Fruit fly (Drosophila melanogaster) whole organism, embryonic: Measurements from ENCODE around the gene CG7551.
A peak's percentile ranks its signal among the peaks of the same experiment; 100 is the strongest.

Source experiments
- CG10209 ChIP-seq: fragments of 200-800 bp; sonication (Bioruptor generic); optimal IDR thresholded peaks from 3 replicates; lab custom pipeline; 2017; ENCODE audit warnings: missing biosample characterization, mild to moderate bottlenecking, missing genetic modification characterization, missing genetic modification reagents
- CG10462 ChIP-seq: fragments of 200-800 bp; sonication (Bioruptor generic); optimal IDR thresholded peaks from 2 replicates; lab custom pipeline; 2016; ENCODE audit warnings: missing biosample characterization, missing genetic modification characterization
- CG12236 ChIP-seq: fragments of 200-800 bp; sonication (Bioruptor generic); optimal IDR thresholded peaks from 2 replicates; lab custom pipeline; 2016; ENCODE audit warnings: missing biosample characterization, missing genetic modification characterization
- CG13296 ChIP-seq: fragments of 200-800 bp; sonication (Bioruptor generic); optimal IDR thresholded peaks from 3 replicates; lab custom pipeline; 2018; ENCODE audit warnings: missing biosample characterization, mild to moderate bottlenecking, missing genetic modification characterization
- CG14441 ChIP-seq: fragments of 200-800 bp; sonication (Bioruptor generic); IDR thresholded peaks from 2 replicates; pipeline ENCODE4 v1.3.6; 2022; ENCODE audit warnings: missing biosample characterization, missing genetic modification characterization
- CG14667 ChIP-seq: fragments of 200-800 bp; sonication (Bioruptor generic); IDR thresholded peaks from 2 replicates; pipeline ENCODE4 v1.3.6; 2022; ENCODE audit warnings: missing biosample characterization, missing genetic modification characterization
- CG15073 ChIP-seq: fragments of 200-800 bp; sonication (Bioruptor generic); optimal IDR thresholded peaks from 2 replicates; lab custom pipeline; 2016; ENCODE audit warnings: missing biosample characterization, missing genetic modification characterization
- CG15601 ChIP-seq: fragments of 200-800 bp; sonication (Bioruptor generic); optimal IDR thresholded peaks from 3 replicates; lab custom pipeline; 2019; ENCODE audit warnings: missing biosample characterization, mild to moderate bottlenecking, missing genetic modification characterization, moderate library complexity
- CG17328 ChIP-seq: fragments of 200-800 bp; sonication (Bioruptor generic); IDR thresholded peaks from 2 replicates; pipeline ENCODE4 v1.3.6; 2022; ENCODE audit warnings: missing biosample characterization, missing genetic modification characterization
- CG17359 ChIP-seq: fragments of 200-800 bp; sonication (Bioruptor generic); optimal IDR thresholded peaks from 3 replicates; lab custom pipeline; 2018; ENCODE audit warnings: missing biosample characterization, mild to moderate bottlenecking, missing genetic modification characterization, moderate library complexity
- CG17912 ChIP-seq: fragments of 200-800 bp; sonication (Bioruptor generic); optimal IDR thresholded peaks from 2 replicates; lab custom pipeline; 2018; ENCODE audit warnings: missing biosample characterization, mild to moderate bottlenecking, missing genetic modification characterization
- CG18011 ChIP-seq: fragments of 200-800 bp; sonication (Bioruptor generic); optimal IDR thresholded peaks from 2 replicates; lab custom pipeline; 2017; ENCODE audit warnings: missing biosample characterization, missing genetic modification characterization, mild to moderate bottlenecking, moderate library complexity, missing genotype
- CG2199 ChIP-seq: fragments of 200-800 bp; sonication (Bioruptor generic); IDR thresholded peaks from 3 replicates; pipeline ENCODE4 v1.3.6; 2022; ENCODE audit warnings: missing biosample characterization, missing genetic modification characterization
- CG3281 ChIP-seq: fragments of 200-800 bp; sonication (Bioruptor generic); optimal IDR thresholded peaks from 3 replicates; lab custom pipeline; 2017; ENCODE audit warnings: missing biosample characterization, mild to moderate bottlenecking, missing genetic modification characterization
- CG33557 ChIP-seq: fragments of 200-800 bp; sonication (Bioruptor generic); optimal IDR thresholded peaks from 2 replicates; lab custom pipeline; 2019; ENCODE audit warnings: missing biosample characterization, mild to moderate bottlenecking, missing genetic modification characterization, moderate library complexity
- CG4424 ChIP-seq: fragments of 200-800 bp; sonication (Bioruptor generic); optimal IDR thresholded peaks from 3 replicates; lab custom pipeline; 2016; ENCODE audit warnings: missing biosample characterization, missing genetic modification characterization
- CG6791 ChIP-seq: fragments of 200-800 bp; sonication (Bioruptor generic); IDR thresholded peaks from 3 replicates; pipeline ENCODE4 v1.3.6; 2022; ENCODE audit warnings: missing biosample characterization, missing genetic modification characterization; ENCODE audit not compliant: partially characterized antibody
- CG6813 ChIP-seq: fragments of 200-800 bp; sonication (Bioruptor generic); optimal IDR thresholded peaks from 2 replicates; lab custom pipeline; 2017; ENCODE audit warnings: missing biosample characterization, missing genetic modification characterization, mild to moderate bottlenecking, moderate library complexity, missing genetic modification reagents
- CG8281 ChIP-seq: fragments of 200-800 bp; sonication (Bioruptor generic); optimal IDR thresholded peaks from 2 replicates; lab custom pipeline; 2018; ENCODE audit warnings: missing biosample characterization, mild to moderate bottlenecking, missing genetic modification characterization, moderate library complexity
- CG8359 ChIP-seq: fragments of 200-800 bp; sonication (Bioruptor generic); optimal IDR thresholded peaks from 2 replicates; lab custom pipeline; 2017; ENCODE audit warnings: missing biosample characterization, mild to moderate bottlenecking, missing genetic modification characterization, borderline replicate concordance
- CG9609 ChIP-seq: fragments of 200-800 bp; sonication (Bioruptor generic); optimal IDR thresholded peaks from 3 replicates; lab custom pipeline; 2016; ENCODE audit warnings: missing biosample characterization, missing genetic modification characterization
- CG9727 ChIP-seq: fragments of 200-800 bp; sonication (Bioruptor generic); optimal IDR thresholded peaks from 3 replicates; lab custom pipeline; 2017; ENCODE audit warnings: missing biosample characterization, mild to moderate bottlenecking, missing genetic modification characterization
- CrebB ChIP-seq: fragments of 200-800 bp; sonication (Bioruptor generic); optimal IDR thresholded peaks from 3 replicates; lab custom pipeline; 2018; ENCODE audit warnings: missing biosample characterization, mild to moderate bottlenecking, missing genetic modification characterization
- Dek ChIP-seq: fragments of 200-800 bp; sonication (Bioruptor generic); optimal IDR thresholded peaks from 3 replicates; lab custom pipeline; 2019; ENCODE audit warnings: missing biosample characterization, mild to moderate bottlenecking, missing genetic modification characterization, moderate library complexity
- Eip74EF ChIP-seq, 2 experiments: fragments of 200-800 bp in 1 of 2; fragments of >200 bp in 1 of 2; sonication (Bioruptor generic) in 1 of 2; optimal IDR thresholded peaks; 2 replicates each; lab custom pipeline; 2017 to 2019; ENCODE audit warnings: missing biosample characterization in 2 of 2, missing genetic modification characterization in 2 of 2, mild to moderate bottlenecking in 1 of 2, moderate library complexity in 1 of 2
- Ets97D ChIP-seq: fragments of 200-800 bp; sonication (Bioruptor generic); optimal IDR thresholded peaks from 3 replicates; lab custom pipeline; 2016; ENCODE audit warnings: missing biosample characterization, missing genetic modification characterization
- HLH3B ChIP-seq: fragments of 200-800 bp; sonication (Bioruptor generic); IDR thresholded peaks from 2 replicates; pipeline ENCODE4 v1.3.6; 2022; ENCODE audit warnings: missing biosample characterization, missing genetic modification characterization
- HLHmδ ChIP-seq: fragments of 200-800 bp; sonication (Bioruptor generic); optimal IDR thresholded peaks from 2 replicates; lab custom pipeline; 2018; ENCODE audit warnings: missing biosample characterization, mild to moderate bottlenecking, missing genetic modification characterization, moderate library complexity
- Hand ChIP-seq: fragments of 200-800 bp; sonication (Bioruptor generic); optimal IDR thresholded peaks from 2 replicates; lab custom pipeline; 2017; ENCODE audit warnings: mild to moderate bottlenecking, missing biosample characterization, missing genetic modification reagents, missing genetic modification characterization
- Hr39 ChIP-seq: fragments of >200 bp; optimal IDR thresholded peaks from 2 replicates; lab custom pipeline; 2017
- Nf-YB ChIP-seq: fragments of 200-800 bp; sonication (Bioruptor generic); optimal IDR thresholded peaks from 3 replicates; lab custom pipeline; 2019; ENCODE audit warnings: missing biosample characterization, mild to moderate bottlenecking, missing genetic modification characterization, moderate library complexity
- ac ChIP-seq: fragments of 200-800 bp; sonication (Bioruptor generic); optimal IDR thresholded peaks from 3 replicates; lab custom pipeline; 2017; ENCODE audit warnings: missing biosample characterization, mild to moderate bottlenecking, missing genetic modification characterization
- croc ChIP-seq: fragments of 200-800 bp; sonication (Bioruptor generic); conservative IDR thresholded peaks from 3 replicates; pipeline ENCODE4 v1.3.6; 2022; ENCODE audit warnings: missing biosample characterization, missing genetic modification characterization
- crp ChIP-seq, 2 experiments: fragments of 200-800 bp; sonication (Bioruptor generic); optimal IDR thresholded peaks; 2 replicates in 1 of 2; 3 replicates in 1 of 2; lab custom pipeline; 2017; ENCODE audit warnings: missing biosample characterization in 2 of 2, missing genetic modification characterization in 2 of 2, mild to moderate bottlenecking in 1 of 2, moderate library complexity in 1 of 2
- dm ChIP-seq: fragments of 200-800 bp; sonication (Bioruptor generic); optimal IDR thresholded peaks from 3 replicates; lab custom pipeline; 2016; ENCODE audit warnings: missing biosample characterization, missing genetic modification characterization
- dmrt99B ChIP-seq: fragments of 200-800 bp; sonication (Bioruptor generic); optimal IDR thresholded peaks from 2 replicates; lab custom pipeline; 2018; ENCODE audit warnings: missing biosample characterization, mild to moderate bottlenecking, missing genetic modification characterization, moderate library complexity
- en ChIP-seq: fragments of 200-800 bp; sonication (Bioruptor generic); optimal IDR thresholded peaks from 2 replicates; lab custom pipeline; 2016; ENCODE audit warnings: missing biosample characterization, missing genetic modification characterization
- fd3F ChIP-seq: fragments of 200-800 bp; sonication (Bioruptor generic); optimal IDR thresholded peaks from 2 replicates; lab custom pipeline; 2018; ENCODE audit warnings: missing biosample characterization, mild to moderate bottlenecking, missing genetic modification characterization, moderate library complexity
- gce ChIP-seq: fragments of 200-800 bp; sonication (Bioruptor generic); IDR thresholded peaks from 3 replicates; pipeline ENCODE4 v1.3.6; 2022; ENCODE audit warnings: missing biosample characterization, missing genetic modification characterization
- ind ChIP-seq: fragments of 200-800 bp; sonication (Bioruptor generic); optimal IDR thresholded peaks from 3 replicates; lab custom pipeline; 2016; ENCODE audit warnings: missing biosample characterization, missing genetic modification characterization
- lmd ChIP-seq: fragments of 200-800 bp; sonication (Bioruptor generic); IDR thresholded peaks from 2 replicates; pipeline ENCODE4 v1.3.6; 2022; ENCODE audit warnings: missing biosample characterization, missing genetic modification characterization
- pnt ChIP-seq: fragments of 200-800 bp; sonication (Bioruptor generic); optimal IDR thresholded peaks from 3 replicates; lab custom pipeline; 2016; ENCODE audit warnings: missing biosample characterization, missing genetic modification characterization
- prd ChIP-seq, 3 experiments: fragments of >200 bp in 2 of 3; fragments of 200-800 bp in 1 of 3; sonication (Bioruptor generic) in 1 of 3; optimal IDR thresholded peaks in 2 of 3; IDR thresholded peaks in 1 of 3; 2 replicates in 2 of 3; 3 replicates in 1 of 3; pipeline versions ENCODE4 v1.3.6 to Lab custom; 2017 to 2022; ENCODE audit warnings: missing biosample characterization in 1 of 3, missing genetic modification characterization in 1 of 3
- pros ChIP-seq: fragments of 200-800 bp; sonication (Bioruptor generic); optimal IDR thresholded peaks from 3 replicates; lab custom pipeline; 2019; ENCODE audit warnings: missing biosample characterization, mild to moderate bottlenecking, missing genetic modification characterization, moderate library complexity
- psq ChIP-seq: fragments of 200-800 bp; sonication (Bioruptor generic); optimal IDR thresholded peaks from 2 replicates; lab custom pipeline; 2017; ENCODE audit warnings: missing biosample characterization, missing genetic modification characterization
- pum ChIP-seq: fragments of 200-800 bp; sonication (Bioruptor generic); optimal IDR thresholded peaks from 2 replicates; lab custom pipeline; 2016; ENCODE audit warnings: missing biosample characterization, missing genetic modification characterization
- rib ChIP-seq: fragments of 200-800 bp; sonication (Bioruptor generic); IDR thresholded peaks from 2 replicates; pipeline ENCODE4 v1.3.6; 2022; ENCODE audit warnings: missing biosample characterization, missing genetic modification characterization
- sens ChIP-seq: fragments of 200-800 bp; sonication (Bioruptor generic); peaks from one replicate; lab custom pipeline; 2016; ENCODE audit warnings: missing biosample characterization, missing genetic modification characterization
- slou ChIP-seq: fragments of 200-800 bp; sonication (Bioruptor generic); optimal IDR thresholded peaks from 3 replicates; lab custom pipeline; 2016; ENCODE audit warnings: missing biosample characterization, missing genetic modification characterization

Gene CG7551

DNA sequence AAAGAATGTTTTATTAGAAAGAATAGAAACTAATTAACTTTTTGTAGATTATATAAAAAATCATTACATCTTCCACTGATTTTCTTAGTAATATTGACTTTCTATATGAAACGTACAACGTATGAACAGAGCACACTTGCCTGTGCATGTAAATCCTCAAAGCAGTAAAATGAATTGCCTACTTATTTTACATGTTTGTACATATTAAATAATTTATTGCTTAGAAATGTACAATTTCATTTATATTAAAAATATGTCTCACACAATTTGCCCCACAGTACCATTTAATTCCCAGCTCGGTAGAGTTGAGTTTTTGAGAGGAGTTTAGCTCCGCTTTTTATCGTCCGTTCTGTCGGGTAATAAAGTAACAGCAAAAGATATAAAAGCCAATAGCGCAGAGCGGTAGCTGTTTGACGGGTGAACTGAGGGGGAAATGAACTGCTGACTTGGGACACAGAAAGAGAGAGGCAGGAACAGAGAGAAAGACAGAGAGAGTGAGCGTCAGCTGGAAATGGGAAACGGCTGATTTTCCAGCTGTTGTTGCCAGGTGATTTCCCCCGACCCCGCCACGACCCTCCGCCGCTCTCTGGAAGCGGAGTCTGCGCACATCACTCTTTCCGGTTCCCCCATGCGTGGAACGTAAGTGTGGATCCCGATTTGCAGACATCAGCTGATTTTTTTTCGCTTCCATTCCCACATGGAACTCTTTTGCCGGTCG, 35.0 kb downstream of the CG7551 start (continued):
- TF ChIP-seq CG15073 (GFP tag; lab: Kevin White, UChicago) (no peak), rib (GFP tag; lab: Robert Waterston, UW) (0 out of 2 replicates have a peak, but pooled peaks have one; percentile 16), CG12236 (GFP tag; lab: Kevin White, UChicago) (no peak), HLH3B (GFP tag; lab: Robert Waterston, UW) (peak; percentile 11; the same call in 1 of the 2 replicates), crp (GFP tag; optimal IDR thresholded peaks at IDR 0.05; lab: Kevin White, UChicago) (peak; percentile 30 to 90), CrebB (peak; percentile 63), croc (GFP tag; lab: Robert Waterston, UW) (no peak), CG6791 (GFP tag; lab: Robert Waterston, UW) (no peak), CG10462 (no peak), Nf-YB (no peak), CG14667 (GFP tag; lab: Robert Waterston, UW) (no peak), ind (no peak), CG15601 (tag; lab: Kevin White, UChicago) (no peak), slou (GFP tag; lab: Kevin White, UChicago) (no peak), Hr39 (no peak), CG4424 (GFP tag; lab: Kevin White, UChicago) (no peak), CG18011 (no peak), Ets97D (no peak), HLHmδ (GFP tag; lab: Kevin White, UChicago) (peak; percentile 86), CG17328 (GFP tag; lab: Robert Waterston, UW) (peak; percentile 30; the same call in 1 of the 2 replicates), CG8359 (no peak), fd3F (GFP tag; lab: Kevin White, UChicago) (no peak), psq (GFP tag; lab: Kevin White, UChicago) (no peak), pnt (GFP tag; lab: Kevin White, UChicago) (no peak), dm (GFP tag; lab: Kevin White, UChicago) (no peak), CG14441 (no peak), CG2199 (GFP tag; lab: Robert Waterston, UW) (no peak), CG10209 (GFP tag; lab: Kevin White, UChicago) (peak; percentile 14), gce (GFP tag; lab: Robert Waterston, UW) (peak; percentile 60; the same call in 1 of the 3 replicates), Eip74EF (GFP tag; optimal IDR thresholded peaks at IDR 0.05; lab: Kevin White, UChicago) (no peak), CG9609 (GFP tag; lab: Kevin White, UChicago) (no peak), pum (GFP tag; lab: Kevin White, UChicago) (no peak), CG17912 (peak; percentile 49), Dek (no peak), en (GFP tag; lab: Kevin White, UChicago) (no peak), prd (optimal IDR thresholded peaks at IDR 0.05; lab: Kevin White, UChicago) (no peak), prd (GFP tag; IDR thresholded peaks at IDR 0.05; lab: Robert Waterston, UW) (no peak), CG13296 (peak; percentile 37), CG6813 (peak; percentile 51), CG17359 (tag; lab: Kevin White, UChicago) (peak; percentile 30), CG3281 (GFP tag; lab: Kevin White, UChicago) (no peak), lmd (GFP tag; lab: Robert Waterston, UW) (no peak), CG33557 (peak; percentile 3), dmrt99B (tag; lab: Kevin White, UChicago) (no peak), Hand (peak; percentile 45), CG8281 (no peak), ac (GFP tag; lab: Kevin White, UChicago) (peak; percentile 28), sens (peak; percentile 59), pros (GFP tag; lab: Kevin White, UChicago) (peak; percentile 51), CG9727 (GFP tag; lab: Kevin White, UChicago) (peak; percentile 16)
